Fruit fly (Drosophila melanogaster) Kc167 (cell line): Measurements from ENCODE around the gene sud1.

Experiments used
- Myc ChIP-seq: fragments of >200 bp; optimal IDR thresholded peaks from 2 replicates; lab custom pipeline; 2017; ENCODE audit warnings: missing external identifiers
- Sin3A ChIP-seq: fragments of >200 bp; optimal IDR thresholded peaks from 2 replicates; lab custom pipeline; 2018; ENCODE audit warnings: missing external identifiers
- insv ChIP-seq: fragments of >200 bp; optimal IDR thresholded peaks from 3 replicates; lab custom pipeline; 2018; ENCODE audit warnings: missing external identifiers
- psq ChIP-seq: fragments of >200 bp; optimal IDR thresholded peaks from 2 replicates; lab custom pipeline; 2017; ENCODE audit warnings: missing external identifiers
- ttk ChIP-seq: sonication (Bioruptor generic); optimal IDR thresholded peaks from 2 replicates; lab custom pipeline; 2017; ENCODE audit warnings: missing external identifiers

DNA sequence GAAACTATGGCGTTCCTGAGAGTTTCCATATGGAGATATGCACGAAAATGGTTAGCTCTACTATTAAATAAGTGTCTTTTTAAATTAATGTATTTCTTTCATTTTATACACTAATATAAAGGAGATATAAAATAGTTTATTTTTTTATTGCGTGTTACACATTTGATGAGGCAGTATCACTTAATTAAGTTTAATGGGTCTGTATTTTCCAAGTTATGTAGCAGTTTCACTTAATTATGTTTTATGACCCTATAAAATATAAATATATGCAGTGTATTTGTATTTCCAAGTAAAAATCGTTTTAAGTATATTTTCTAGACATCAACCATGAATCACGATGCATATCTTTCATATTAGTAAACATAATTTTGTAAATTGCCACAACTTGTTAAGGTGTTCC lies 48.9 kb upstream of the sud1 start:
- no peak for TF ChIP-seq psq
- TF ChIP-seq Myc, result no peak
- TF ChIP-seq Sin3A (lab: Kevin White, UChicago), result no peak
- no peak for TF ChIP-seq ttk (lab: Kevin White, UChicago)
- TF ChIP-seq insv (lab: Kevin White, UChicago), result no peak
